Fruit fly (Drosophila melanogaster) whole organism, prepupa: ENCODE results near the gene CG8668.

ENCODE experiments used
- Blimp-1 ChIP-seq: fragments of 200-800 bp; sonication (Bioruptor generic); optimal IDR thresholded peaks from 3 replicates; lab custom pipeline; 2017; ENCODE audit warnings: missing biosample characterization, missing genetic modification characterization, mild to moderate bottlenecking, moderate library complexity, missing genetic modification reagents
- CG10631 ChIP-seq: fragments of 200-800 bp; sonication (Bioruptor generic); optimal IDR thresholded peaks from 2 replicates; lab custom pipeline; 2016; ENCODE audit warnings: missing biosample characterization, missing genetic modification characterization
- CG10669 ChIP-seq: fragments of 200-800 bp; sonication (Bioruptor generic); optimal IDR thresholded peaks from 3 replicates; lab custom pipeline; 2018; ENCODE audit warnings: missing biosample characterization, mild to moderate bottlenecking, missing genetic modification characterization, moderate library complexity
- CG11762 ChIP-seq: fragments of 200-800 bp; sonication (Bioruptor generic); optimal IDR thresholded peaks from 3 replicates; lab custom pipeline; 2016; ENCODE audit warnings: missing biosample characterization, missing genetic modification characterization; ENCODE audit not compliant: insufficient read depth
- CG1621 ChIP-seq: fragments of 200-800 bp; sonication (Bioruptor generic); optimal IDR thresholded peaks from 3 replicates; lab custom pipeline; 2018; ENCODE audit warnings: missing biosample characterization, mild to moderate bottlenecking, missing genetic modification characterization
- CG3032 ChIP-seq: fragments of 200-800 bp; optimal IDR thresholded peaks from 2 replicates; lab custom pipeline; 2019; ENCODE audit warnings: missing biosample characterization, mild to moderate bottlenecking, missing genetic modification characterization, moderate library complexity
- CG31627 ChIP-seq: fragments of 200-800 bp; sonication (Bioruptor generic); optimal IDR thresholded peaks from 3 replicates; lab custom pipeline; 2016; ENCODE audit warnings: missing biosample characterization, missing genetic modification characterization
- CG34406 ChIP-seq: fragments of 200-800 bp; sonication (Bioruptor generic); optimal IDR thresholded peaks from 3 replicates; lab custom pipeline; 2016; ENCODE audit warnings: missing biosample characterization, missing genetic modification characterization
- CG3919 ChIP-seq: fragments of 200-800 bp; sonication (Bioruptor generic); optimal IDR thresholded peaks from 3 replicates; lab custom pipeline; 2016; ENCODE audit warnings: missing biosample characterization, missing genetic modification characterization
- CG4318 ChIP-seq: fragments of 200-800 bp; sonication (Bioruptor generic); optimal IDR thresholded peaks from 3 replicates; lab custom pipeline; 2017; ENCODE audit warnings: missing biosample characterization, mild to moderate bottlenecking, missing genetic modification characterization
- CG6163 ChIP-seq: fragments of 200-800 bp; sonication (Bioruptor generic); IDR thresholded peaks from 3 replicates; pipeline ENCODE4 v1.3.6; 2022; ENCODE audit warnings: missing biosample characterization, missing genetic modification characterization
- CG6276 ChIP-seq: fragments of 200-800 bp; sonication (Bioruptor generic); optimal IDR thresholded peaks from 2 replicates; lab custom pipeline; 2017; ENCODE audit warnings: missing biosample characterization, mild to moderate bottlenecking, missing genetic modification characterization
- CG6792 ChIP-seq: fragments of 200-800 bp; sonication (Bioruptor generic); optimal IDR thresholded peaks from 3 replicates; lab custom pipeline; 2016; ENCODE audit warnings: missing biosample characterization, missing genetic modification characterization
- CG6808 ChIP-seq: fragments of 200-800 bp; sonication (Bioruptor generic); optimal IDR thresholded peaks from 3 replicates; lab custom pipeline; 2017; ENCODE audit warnings: missing biosample characterization, missing genetic modification characterization, mild to moderate bottlenecking, moderate library complexity, missing genetic modification reagents
- CG6854 ChIP-seq: fragments of 200-800 bp; sonication (Bioruptor generic); optimal IDR thresholded peaks from 2 replicates; lab custom pipeline; 2017; ENCODE audit warnings: missing biosample characterization, mild to moderate bottlenecking, missing genetic modification characterization
- CG7368 ChIP-seq: fragments of 200-800 bp; sonication (Bioruptor generic); optimal IDR thresholded peaks from 3 replicates; lab custom pipeline; 2016; ENCODE audit warnings: missing biosample characterization, missing genetic modification characterization
- CG8119 ChIP-seq: fragments of 200-800 bp; sonication (Bioruptor generic); IDR thresholded peaks from 3 replicates; pipeline ENCODE4 v1.3.6; 2022; ENCODE audit warnings: missing biosample characterization, missing genetic modification characterization
- CG8319 ChIP-seq: fragments of 200-800 bp; sonication (Bioruptor generic); optimal IDR thresholded peaks from 3 replicates; lab custom pipeline; 2016; ENCODE audit warnings: missing biosample characterization, missing genetic modification characterization
- CG8632 ChIP-seq: fragments of 200-800 bp; sonication (Bioruptor generic); optimal IDR thresholded peaks from 3 replicates; lab custom pipeline; 2016; ENCODE audit warnings: missing biosample characterization, missing genetic modification characterization
- CG9139 ChIP-seq: fragments of 200-800 bp; sonication (Bioruptor generic); optimal IDR thresholded peaks from 3 replicates; lab custom pipeline; 2017; ENCODE audit warnings: missing biosample characterization, mild to moderate bottlenecking, missing genetic modification characterization
- Eip75B ChIP-seq: fragments of 200-800 bp; sonication (Bioruptor generic); optimal IDR thresholded peaks from 3 replicates; lab custom pipeline; 2016; ENCODE audit warnings: missing biosample characterization, missing genetic modification characterization
- Eip78C ChIP-seq: fragments of 200-800 bp; sonication (Bioruptor generic); peaks from one replicate; lab custom pipeline; 2016; ENCODE audit warnings: missing biosample characterization, missing genetic modification characterization
- Eip93F ChIP-seq: fragments of 200-800 bp; sonication (Bioruptor generic); optimal IDR thresholded peaks from 2 replicates; lab custom pipeline; 2016; ENCODE audit warnings: missing biosample characterization, mild to moderate bottlenecking, missing genetic modification characterization
- Ets96B ChIP-seq: fragments of 200-800 bp; optimal IDR thresholded peaks from 2 replicates; lab custom pipeline; 2019; ENCODE audit warnings: missing biosample characterization, mild to moderate bottlenecking, missing genetic modification characterization, moderate library complexity
- Hr38 ChIP-seq: sonication (Bioruptor generic); optimal IDR thresholded peaks from 2 replicates; lab custom pipeline; 2016; ENCODE audit warnings: missing biosample characterization, missing genetic modification characterization
- Hr4 ChIP-seq: fragments of 200-800 bp; sonication (Bioruptor generic); optimal IDR thresholded peaks from 3 replicates; lab custom pipeline; 2016; ENCODE audit warnings: missing biosample characterization, missing genetic modification characterization
- Met ChIP-seq: fragments of 200-800 bp; sonication (Bioruptor generic); optimal IDR thresholded peaks from 3 replicates; lab custom pipeline; 2016; ENCODE audit warnings: missing biosample characterization, missing genetic modification characterization
- OdsH ChIP-seq: fragments of 200-800 bp; sonication (Bioruptor generic); optimal IDR thresholded peaks from 3 replicates; lab custom pipeline; 2016; ENCODE audit warnings: missing biosample characterization, missing genetic modification characterization
- Smox ChIP-seq: fragments of 200-800 bp; sonication (Bioruptor generic); optimal IDR thresholded peaks from 3 replicates; lab custom pipeline; 2016; ENCODE audit warnings: missing biosample characterization, missing genetic modification characterization
- Sox102F ChIP-seq: fragments of 200-800 bp; sonication (Bioruptor generic); optimal IDR thresholded peaks from 2 replicates; lab custom pipeline; 2016; ENCODE audit warnings: missing biosample characterization, mild to moderate bottlenecking, missing genetic modification characterization
- Sox14 ChIP-seq: fragments of 200-800 bp; sonication (Bioruptor generic); optimal IDR thresholded peaks from 3 replicates; lab custom pipeline; 2016; ENCODE audit warnings: missing biosample characterization, missing genetic modification characterization
- Sox15 ChIP-seq: fragments of 200-800 bp; sonication (Bioruptor generic); optimal IDR thresholded peaks from 3 replicates; lab custom pipeline; 2016; ENCODE audit warnings: missing biosample characterization, missing genetic modification characterization
- achi ChIP-seq: fragments of 200-800 bp; sonication (Bioruptor generic); optimal IDR thresholded peaks from 3 replicates; lab custom pipeline; 2016; ENCODE audit warnings: missing biosample characterization, missing genetic modification characterization
- dac ChIP-seq: fragments of 200-800 bp; sonication (Bioruptor generic); optimal IDR thresholded peaks from 2 replicates; lab custom pipeline; 2017; ENCODE audit warnings: missing biosample characterization, mild to moderate bottlenecking, missing genetic modification characterization
- dsx ChIP-seq: fragments of 200-800 bp; optimal IDR thresholded peaks from 3 replicates; lab custom pipeline; 2019; ENCODE audit warnings: missing biosample characterization, mild to moderate bottlenecking, missing genetic modification characterization, moderate library complexity; ENCODE audit not compliant: poor library complexity, severe bottlenecking
- eg ChIP-seq: fragments of 200-800 bp; sonication (Bioruptor generic); IDR thresholded peaks from 3 replicates; pipeline ENCODE4 v1.3.6; 2022; ENCODE audit warnings: missing biosample characterization, missing genetic modification characterization
- fd59A ChIP-seq: fragments of 200-800 bp; sonication (Bioruptor generic); optimal IDR thresholded peaks from 2 replicates; lab custom pipeline; 2017; ENCODE audit warnings: missing biosample characterization, mild to moderate bottlenecking, missing genetic modification characterization, missing genetic modification reagents
- fkh ChIP-seq: fragments of 200-800 bp; sonication (Bioruptor generic); optimal IDR thresholded peaks from 3 replicates; lab custom pipeline; 2017; ENCODE audit warnings: missing biosample characterization, mild to moderate bottlenecking, missing genetic modification characterization, moderate library complexity
- lz ChIP-seq: fragments of 200-800 bp; sonication (Bioruptor generic); optimal IDR thresholded peaks from 3 replicates; lab custom pipeline; 2016; ENCODE audit warnings: missing biosample characterization, missing genetic modification characterization
- net ChIP-seq: fragments of 200-800 bp; sonication (Bioruptor generic); optimal IDR thresholded peaks from 3 replicates; lab custom pipeline; 2016; ENCODE audit warnings: missing biosample characterization, missing genetic modification characterization
- salr ChIP-seq, 2 experiments: fragments of 200-800 bp; sonication (Bioruptor generic); optimal IDR thresholded peaks; 3 replicates each; lab custom pipeline; 2016 to 2018; ENCODE audit warnings: missing biosample characterization in 2 of 2, missing genetic modification characterization in 2 of 2, mild to moderate bottlenecking in 1 of 2
- spab ChIP-seq: fragments of 200-800 bp; sonication (Bioruptor generic); optimal IDR thresholded peaks from 2 replicates; lab custom pipeline; 2017; ENCODE audit warnings: missing biosample characterization, mild to moderate bottlenecking, missing genetic modification characterization, missing genetic modification reagents
- svp ChIP-seq: fragments of 200-800 bp; sonication (Bioruptor generic); peaks from one replicate; lab custom pipeline; 2016; ENCODE audit warnings: missing biosample characterization, missing genetic modification characterization
- topi ChIP-seq: fragments of 200-800 bp; sonication (Bioruptor generic); optimal IDR thresholded peaks from 3 replicates; lab custom pipeline; 2016; ENCODE audit warnings: missing biosample characterization, missing genetic modification characterization
- vri ChIP-seq: fragments of 200-800 bp; sonication (Bioruptor generic); optimal IDR thresholded peaks from 3 replicates; lab custom pipeline; 2016; ENCODE audit warnings: missing biosample characterization, mild to moderate bottlenecking, missing genetic modification characterization

CG8668 gene

dm6 chr2L:8159498-8159897, 32.7 kb downstream of the CG8668 start, which contains the start of the genes PAPLA1 and Rbsn-5 (continued):
- TF ChIP-seq CG6808 (GFP tag; lab: Kevin White, UChicago), result peak; percentile 89
- peak; percentile 82 to 87 for TF ChIP-seq salr (GFP tag; optimal IDR thresholded peaks at IDR 0.05; lab: Kevin White, UChicago)
- peak; percentile 95 for TF ChIP-seq CG10631 (GFP tag; lab: Kevin White, UChicago)
- TF ChIP-seq CG34406 (GFP tag; lab: Kevin White, UChicago), result peak; percentile 88
- peak; percentile 94 for TF ChIP-seq CG6163
- peak; percentile 97 for TF ChIP-seq Eip78C (GFP tag; lab: Kevin White, UChicago)
- TF ChIP-seq CG10669, result peak; percentile 91
- peak; percentile 98 for TF ChIP-seq svp (GFP tag; lab: Kevin White, UChicago)

- TF ChIP-seq CG34406 (GFP tag; lab: Kevin White, UChicago) (no peak), CG1621 (tag; lab: Kevin White, UChicago) (no peak), CG8632 (no peak), Hr38 (GFP tag; lab: Kevin White, UChicago) (no peak), CG10669 (no peak)
These were observed 35.1 kb downstream of the CG8668 start for dm6 chr2L:8161994-8162306.

- TF ChIP-seq lz (peak; percentile 93), Eip78C (GFP tag; lab: Kevin White, UChicago) (peak; percentile 99), Eip93F (GFP tag; lab: Kevin White, UChicago) (peak; percentile 96), Smox (GFP tag; lab: Kevin White, UChicago) (peak; percentile 95), dsx (peak; percentile 96), CG8632 (peak; percentile 97), CG3032 (tag; lab: Kevin White, UChicago) (peak; percentile 97), CG6854 (peak; percentile 98), CG6163 (peak; percentile 95), salr (GFP tag; optimal IDR thresholded peaks at IDR 0.05; lab: Kevin White, UChicago) (peak; percentile 75 to 93), CG6792 (GFP tag; lab: Kevin White, UChicago) (peak; percentile 96), Hr38 (GFP tag; lab: Kevin White, UChicago) (peak; percentile 69), net (GFP tag; lab: Kevin White, UChicago) (peak; percentile 98), CG6276 (GFP tag; lab: Kevin White, UChicago) (peak; percentile 98), achi (GFP tag; lab: Kevin White, UChicago) (peak; percentile 94), eg (GFP tag; lab: Robert Waterston, UW) (peak; percentile 97), CG3919 (GFP tag; lab: Kevin White, UChicago) (peak; percentile 96), Sox15 (GFP tag; lab: Kevin White, UChicago) (peak; percentile 89), dac (GFP tag; lab: Kevin White, UChicago) (peak; percentile 93), Met (GFP tag; lab: Kevin White, UChicago) (peak; percentile 95), Ets96B (tag; lab: Kevin White, UChicago) (peak; percentile 98), CG11762 (peak; percentile 90), CG8119 (GFP tag; lab: Robert Waterston, UW) (peak; percentile 97), CG10631 (GFP tag; lab: Kevin White, UChicago) (peak; percentile 94), CG8319 (peak; percentile 86), OdsH (peak; percentile 94), Blimp-1 (GFP tag; lab: Kevin White, UChicago) (peak; percentile 92), svp (GFP tag; lab: Kevin White, UChicago) (peak; percentile 98), Hr4 (GFP tag; lab: Kevin White, UChicago) (peak; percentile 96), CG31627 (GFP tag; lab: Kevin White, UChicago) (peak; percentile 95), CG10669 (peak; percentile 97), CG7368 (peak; percentile 94), CG4318 (GFP tag; lab: Kevin White, UChicago) (peak; percentile 89), Eip75B (GFP tag; lab: Kevin White, UChicago) (peak; percentile 92), spab (GFP tag; lab: Kevin White, UChicago) (peak; percentile 95), topi (peak; percentile 94), Sox102F (peak; percentile 97), fkh (GFP tag; lab: Kevin White, UChicago) (peak; percentile 70), vri (GFP tag; lab: Kevin White, UChicago) (peak; percentile 91), Sox14 (GFP tag; lab: Kevin White, UChicago) (peak; percentile 97), CG9139 (GFP tag; lab: Kevin White, UChicago) (peak; percentile 95), fd59A (GFP tag; lab: Kevin White, UChicago) (peak; percentile 94)
These were observed 35.7 kb downstream of the CG8668 start, which contains the start of gene Acbp1 for dm6 chr2L:8162307-8163024. Acbp1 (minus strand) TSS chr2L:8162452.
